Fruit fly (Drosophila melanogaster) whole organism, wandering third instar larva: ENCODE measurements around the gene CG43402.

Experiments
- Dfd ChIP-seq: fragments of >200 bp; optimal IDR thresholded peaks from 2 replicates; lab custom pipeline; 2017; ENCODE audit warnings: missing biosample characterization, missing genetic modification characterization
- Jra ChIP-seq: sonication (Bioruptor generic); optimal IDR thresholded peaks from 2 replicates; lab custom pipeline; 2016; ENCODE audit warnings: missing biosample characterization, missing genetic modification characterization
- Myc ChIP-seq: fragments of >200 bp; optimal IDR thresholded peaks from 2 replicates; lab custom pipeline; 2017
- Vsx2 ChIP-seq: fragments of 200-300, 225-300 bp; sonication (Bioruptor generic); optimal IDR thresholded peaks from 2 replicates; lab custom pipeline; 2018; ENCODE audit warnings: missing biosample characterization, missing genetic modification characterization; ENCODE audit not compliant: partially characterized antibody
- br ChIP-seq: fragments of 200-800 bp; sonication (Bioruptor generic); optimal IDR thresholded peaks from 2 replicates; lab custom pipeline; 2016; ENCODE audit warnings: missing biosample characterization, missing genetic modification characterization
- ey ChIP-seq: fragments of 200-800 bp; sonication (Bioruptor generic); optimal IDR thresholded peaks from 2 replicates; lab custom pipeline; 2016; ENCODE audit warnings: missing biosample characterization, missing genetic modification characterization
- fru ChIP-seq: fragments of 200-800 bp; sonication (Bioruptor generic); optimal IDR thresholded peaks from 3 replicates; lab custom pipeline; 2016; ENCODE audit warnings: missing biosample characterization, mild to moderate bottlenecking, missing genetic modification characterization
- h ChIP-seq: fragments of 200-800 bp; sonication (Bioruptor generic); optimal IDR thresholded peaks from 3 replicates; lab custom pipeline; 2016; ENCODE audit warnings: missing biosample characterization, mild to moderate bottlenecking, missing genetic modification characterization
- lola ChIP-seq: fragments of >200 bp; optimal IDR thresholded peaks from 2 replicates; lab custom pipeline; 2017; ENCODE audit warnings: missing biosample characterization, missing genetic modification characterization
- pan ChIP-seq: fragments of >200 bp; optimal IDR thresholded peaks from 2 replicates; lab custom pipeline; 2017
- psq ChIP-seq: fragments of 200-800 bp; sonication (Bioruptor generic); optimal IDR thresholded peaks from 3 replicates; lab custom pipeline; 2017; ENCODE audit warnings: missing biosample characterization, mild to moderate bottlenecking, missing genetic modification characterization, moderate library complexity
- sage ChIP-seq: fragments of 200-800 bp; sonication (Bioruptor generic); optimal IDR thresholded peaks from 2 replicates; lab custom pipeline; 2016; ENCODE audit warnings: missing biosample characterization, mild to moderate bottlenecking, missing genetic modification characterization

- TF ChIP-seq pan (lab: Kevin White, UChicago) (no peak), br (no peak), psq (no peak), Dfd (GFP tag; lab: Kevin White, UChicago) (no peak), Myc (no peak), lola (GFP tag; lab: Kevin White, UChicago) (no peak), Vsx2 (GFP tag; lab: Kevin White, UChicago) (no peak), h (GFP tag; lab: Kevin White, UChicago) (no peak), sage (GFP tag; lab: Kevin White, UChicago) (no peak), Jra (GFP tag; lab: Kevin White, UChicago) (no peak), ey (GFP tag; lab: Kevin White, UChicago) (no peak), fru (GFP tag; lab: Kevin White, UChicago) (no peak)
Observed at dm6 chr2L:1410780-1411625, 31.4 kb upstream of the CG43402 start.
